Fruit fly (Drosophila melanogaster) whole organism, pupa: ENCODE measurements around the gene CG7458.
A peak's percentile ranks its signal among the peaks of the same experiment; 100 is the strongest.

Experiments
- CG10348 ChIP-seq: fragments of 200-800 bp; sonication (Bioruptor generic); IDR thresholded peaks from 2 replicates; pipeline ENCODE4 v1.3.6; 2022; ENCODE audit warnings: missing biosample characterization, missing genetic modification characterization
- CG12605 ChIP-seq: fragments of 200-800 bp; sonication (Bioruptor generic); IDR thresholded peaks from 2 replicates; pipeline ENCODE4 v1.3.6; 2022; ENCODE audit warnings: missing biosample characterization, missing genetic modification characterization
- CG13204 ChIP-seq: fragments of 200-800 bp; sonication (Bioruptor generic); optimal IDR thresholded peaks from 2 replicates; lab custom pipeline; 2018; ENCODE audit warnings: missing biosample characterization, mild to moderate bottlenecking, missing genetic modification characterization, moderate library complexity
- CG14655 ChIP-seq: fragments of 200-800 bp; sonication (Bioruptor generic); optimal IDR thresholded peaks from 3 replicates; lab custom pipeline; 2017; ENCODE audit warnings: mild to moderate bottlenecking, missing biosample characterization, missing genetic modification reagents, missing genetic modification characterization
- CG15710 ChIP-seq: fragments of 200-800 bp; sonication (Bioruptor generic); optimal IDR thresholded peaks from 2 replicates; lab custom pipeline; 2018; ENCODE audit warnings: missing biosample characterization, mild to moderate bottlenecking, missing genetic modification characterization, moderate library complexity
- CG17806 ChIP-seq: fragments of 200-800 bp; sonication (Bioruptor generic); optimal IDR thresholded peaks from 2 replicates; lab custom pipeline; 2018; ENCODE audit warnings: missing biosample characterization, mild to moderate bottlenecking, missing genetic modification characterization, moderate library complexity
- CG32121 ChIP-seq: fragments of 200-800 bp; sonication (Bioruptor generic); IDR thresholded peaks from 2 replicates; pipeline ENCODE4 v1.3.6; 2022; ENCODE audit warnings: missing biosample characterization, missing genetic modification characterization
- CG34367 ChIP-seq: fragments of 200-800 bp; sonication (Bioruptor generic); optimal IDR thresholded peaks from 2 replicates; lab custom pipeline; 2018; ENCODE audit warnings: missing biosample characterization, mild to moderate bottlenecking, missing genetic modification characterization
- CG4496 ChIP-seq: fragments of 200-800 bp; sonication (Bioruptor generic); IDR thresholded peaks from 3 replicates; pipeline ENCODE4 v1.3.6; 2022; ENCODE audit warnings: missing biosample characterization, missing genetic modification characterization
- CG8159 ChIP-seq: fragments of 200-800 bp; sonication (Bioruptor generic); optimal IDR thresholded peaks from 3 replicates; lab custom pipeline; 2018; ENCODE audit warnings: missing biosample characterization, mild to moderate bottlenecking, missing genetic modification characterization, moderate library complexity
- CG8301 ChIP-seq: fragments of 200-800 bp; sonication (Bioruptor generic); optimal IDR thresholded peaks from 2 replicates; lab custom pipeline; 2018; ENCODE audit warnings: missing biosample characterization, mild to moderate bottlenecking, missing genetic modification characterization
- CG9948 ChIP-seq: fragments of 200-800 bp; sonication (Bioruptor generic); optimal IDR thresholded peaks from 2 replicates; lab custom pipeline; 2018; ENCODE audit warnings: missing biosample characterization, mild to moderate bottlenecking, missing genetic modification characterization, moderate library complexity
- D1 ChIP-seq: fragments of 200-800 bp; sonication (Bioruptor generic); optimal IDR thresholded peaks from 2 replicates; lab custom pipeline; 2018; ENCODE audit warnings: missing biosample characterization, mild to moderate bottlenecking, missing genetic modification characterization, moderate library complexity
- EcR ChIP-seq: fragments of 200-800 bp; sonication (Bioruptor generic); optimal IDR thresholded peaks from 3 replicates; lab custom pipeline; 2019; ENCODE audit warnings: missing biosample characterization, missing genetic modification characterization, mild to moderate bottlenecking, moderate library complexity, missing genetic modification reagents
- Ets98B ChIP-seq: fragments of 200-800 bp; sonication (Bioruptor generic); IDR thresholded peaks from 2 replicates; pipeline ENCODE4 v1.3.6; 2022; ENCODE audit warnings: missing biosample characterization, missing genetic modification characterization
- Pif1A ChIP-seq: fragments of 200-800 bp; sonication (Bioruptor generic); optimal IDR thresholded peaks from 3 replicates; lab custom pipeline; 2016; ENCODE audit warnings: missing biosample characterization, missing genetic modification characterization
- Pif1B ChIP-seq: fragments of 200-800 bp; sonication (Bioruptor generic); optimal IDR thresholded peaks from 3 replicates; lab custom pipeline; 2016; ENCODE audit warnings: missing biosample characterization, missing genetic modification characterization
- Snoo ChIP-seq: fragments of 200-800 bp; sonication (Bioruptor generic); optimal IDR thresholded peaks from 3 replicates; lab custom pipeline; 2017; ENCODE audit warnings: missing biosample characterization, mild to moderate bottlenecking, missing genetic modification characterization, inconsistent platforms
- fd96Ca ChIP-seq: fragments of 200-800 bp; sonication (Bioruptor generic); IDR thresholded peaks from 3 replicates; pipeline ENCODE4 v1.3.6; 2022; ENCODE audit warnings: missing biosample characterization, missing genetic modification characterization
- gl ChIP-seq: fragments of 200-800 bp; sonication (Bioruptor generic); optimal IDR thresholded peaks from 2 replicates; lab custom pipeline; 2018; ENCODE audit warnings: missing biosample characterization, mild to moderate bottlenecking, missing genetic modification characterization
- rn ChIP-seq: fragments of 200-800 bp; sonication (Bioruptor generic); IDR thresholded peaks from 2 replicates; pipeline ENCODE4 v1.3.6; 2022; ENCODE audit warnings: missing biosample characterization, missing genetic modification characterization

Gene CG7458

dm6 chr3L:21954474-21955321, at the start of gene CG7458:
CG7458 (plus strand) TSS chr3L:21955110.
- TF ChIP-seq CG9948 (no peak), CG17806 (tag; lab: Kevin White, UChicago) (no peak), CG8301 (tag; lab: Kevin White, UChicago) (no peak), CG4496 (GFP tag; lab: Robert Waterston, UW) (0 out of 3 replicates have a peak, but pooled peaks have one; percentile 32), CG32121 (no peak; the same call in none of the 2 replicates), fd96Ca (GFP tag; lab: Robert Waterston, UW) (0 out of 3 replicates have a peak, but pooled peaks have one; percentile 18), Snoo (tag; lab: Kevin White, UChicago) (no peak), CG10348 (no peak), rn (GFP tag; lab: Robert Waterston, UW) (no peak), CG34367 (tag; lab: Kevin White, UChicago) (no peak), D1 (no peak), Pif1B (GFP tag; lab: Kevin White, UChicago) (no peak), Ets98B (GFP tag; lab: Robert Waterston, UW) (0 out of 2 replicates have a peak, but pooled peaks have one; percentile 24), CG13204 (GFP tag; lab: Kevin White, UChicago) (no peak), CG12605 (no peak), EcR (GFP tag; lab: Kevin White, UChicago) (peak; percentile 51), CG14655 (GFP tag; lab: Kevin White, UChicago) (no peak), CG8159 (peak; percentile 46), CG15710 (tag; lab: Kevin White, UChicago) (peak; percentile 33), Pif1A (no peak), gl (tag; lab: Kevin White, UChicago) (no peak)

DNA sequence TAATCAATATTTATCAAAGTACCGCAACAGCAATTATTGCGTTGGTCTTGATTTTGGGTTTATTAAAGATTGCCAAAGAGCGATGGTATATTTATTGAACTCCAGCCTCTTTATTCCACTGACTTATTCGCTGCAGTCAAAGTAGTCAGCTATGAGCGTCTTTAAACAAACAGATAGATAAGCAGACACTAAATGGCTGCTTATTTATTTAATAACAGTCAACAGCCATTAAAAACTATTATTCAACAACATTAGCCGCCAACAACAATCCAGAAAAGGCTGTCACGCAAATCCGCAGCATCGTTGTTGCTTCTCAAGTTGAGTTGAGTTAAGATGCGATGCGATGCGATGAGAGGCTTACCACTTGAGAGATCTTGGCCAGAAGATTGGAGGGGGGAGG, 46.0 kb upstream of the CG7458 start:
- TF ChIP-seq CG4496 (GFP tag; lab: Robert Waterston, UW) (0 out of 3 replicates have a peak, but pooled peaks have one; percentile 22), Snoo (tag; lab: Kevin White, UChicago) (no peak), gl (tag; lab: Kevin White, UChicago) (no peak)

DNA sequence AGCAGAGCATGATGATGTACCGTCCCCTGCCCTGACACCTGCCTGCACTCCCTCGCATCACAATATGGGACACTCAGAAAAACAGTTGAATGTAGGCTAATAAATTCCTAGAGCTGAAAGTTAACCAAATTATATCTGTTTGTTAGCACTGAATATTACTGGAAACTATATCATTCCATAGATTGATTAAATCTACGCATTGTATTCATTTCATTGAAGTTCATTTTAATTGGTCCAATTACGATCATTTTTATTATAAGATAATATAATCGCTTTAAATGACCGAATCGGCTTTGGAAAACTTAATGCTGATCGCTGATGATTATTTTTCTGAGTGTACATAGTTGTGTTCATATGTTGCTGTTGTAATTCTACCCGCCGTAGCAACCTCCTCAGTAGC, 36.3 kb upstream of the CG7458 start:
- TF ChIP-seq D1 (peak; percentile 16), Ets98B (GFP tag; lab: Robert Waterston, UW) (no peak), Pif1B (GFP tag; lab: Kevin White, UChicago) (no peak), CG15710 (tag; lab: Kevin White, UChicago) (peak; percentile 38), CG8301 (tag; lab: Kevin White, UChicago) (peak; percentile 69), CG14655 (GFP tag; lab: Kevin White, UChicago) (no peak), CG9948 (peak; percentile 65), CG4496 (GFP tag; lab: Robert Waterston, UW) (0 out of 3 replicates have a peak, but pooled peaks have one; percentile 24), CG17806 (tag; lab: Kevin White, UChicago) (peak; percentile 60)

- TF ChIP-seq gl (tag; lab: Kevin White, UChicago): no peak
- TF ChIP-seq EcR (GFP tag; lab: Kevin White, UChicago): peak; percentile 28
- no peak for TF ChIP-seq CG14655 (GFP tag; lab: Kevin White, UChicago)
- no peak for TF ChIP-seq CG9948
- 0 out of 3 replicates have a peak, but pooled peaks have one; percentile 13 for TF ChIP-seq CG4496 (GFP tag; lab: Robert Waterston, UW)
- TF ChIP-seq CG12605: no peak
- TF ChIP-seq, all 21 proteins: peak for 2
These were observed 24.7 kb upstream of the CG7458 start for dm6 chr3L:21930179-21930578.

dm6 chr3L:21934462-21934861, 20.4 kb upstream of the CG7458 start, which contains the start of gene SLC22A:
SLC22A (plus strand) TSS chr3L:21934704.
- TF ChIP-seq Snoo (tag; lab: Kevin White, UChicago): peak; percentile 0
- peak; percentile 32 for TF ChIP-seq CG17806 (tag; lab: Kevin White, UChicago)
- TF ChIP-seq CG8159: peak; percentile 40
- TF ChIP-seq CG34367 (tag; lab: Kevin White, UChicago): peak; percentile 46
- peak; percentile 83 for TF ChIP-seq gl (tag; lab: Kevin White, UChicago)
- peak; percentile 53 for TF ChIP-seq Pif1B (GFP tag; lab: Kevin White, UChicago)
- peak; percentile 90 for TF ChIP-seq EcR (GFP tag; lab: Kevin White, UChicago)
- peak; percentile 29 for TF ChIP-seq CG15710 (tag; lab: Kevin White, UChicago)
- no peak for TF ChIP-seq CG10348
- TF ChIP-seq rn (GFP tag; lab: Robert Waterston, UW): no peak
- TF ChIP-seq CG8301 (tag; lab: Kevin White, UChicago): peak; percentile 32
- TF ChIP-seq CG12605: no peak; the same call in 1 of the 2 replicates
- peak; percentile 85 for TF ChIP-seq CG13204 (GFP tag; lab: Kevin White, UChicago)
- TF ChIP-seq CG4496 (GFP tag; lab: Robert Waterston, UW): peak; percentile 58; the same call in 2 of the 3 replicates
- no peak for TF ChIP-seq fd96Ca (GFP tag; lab: Robert Waterston, UW)
- peak; percentile 51 for TF ChIP-seq CG14655 (GFP tag; lab: Kevin White, UChicago)
- TF ChIP-seq Ets98B (GFP tag; lab: Robert Waterston, UW): peak; percentile 48; the same call in 1 of the 2 replicates
- TF ChIP-seq CG9948: peak; percentile 4
- no peak for TF ChIP-seq D1
- peak; percentile 61 for TF ChIP-seq CG32121
- TF ChIP-seq Pif1A: no peak
- TF ChIP-seq, all 21 proteins: peak for 15
